Worm (Caenorhabditis elegans): Measurements from ENCODE around the gene F22H10.6.

F22H10.6 gene

DNA sequence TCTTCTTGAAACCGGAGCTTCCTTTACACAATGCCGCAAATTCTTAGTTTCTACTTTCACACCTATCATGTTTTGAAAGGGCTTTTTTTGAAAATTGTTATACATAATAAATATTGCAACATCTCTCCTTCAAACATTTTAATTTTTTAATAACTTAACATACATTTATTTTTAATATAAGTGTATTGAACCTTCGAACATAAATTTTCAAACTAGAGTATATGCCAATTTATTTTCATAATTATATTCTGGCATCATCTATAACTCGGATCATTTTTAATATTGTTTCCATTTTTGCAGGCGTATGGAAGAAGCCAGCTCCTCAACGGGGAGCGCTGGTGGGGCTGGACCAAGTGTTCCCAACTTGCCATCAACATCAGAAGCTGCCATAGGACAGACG is 38.1 kb upstream of the F22H10.6 start, which contains the start of gene hda-4:
Gene hda-4, plus strand, starts transcription at position 301 of the 400 bp plus-strand sequence.
- TF ChIP-seq nhr-28 (tag; optimal IDR thresholded peaks at IDR 0.05), result no peak
- no peak for TF ChIP-seq nhr-2 (tag; optimal IDR thresholded peaks at IDR 0.05)
- no peak for TF ChIP-seq snpc-4 (tag; optimal IDR thresholded peaks at IDR 0.05)
- no peak for TF ChIP-seq pha-4 (tag; optimal IDR thresholded peaks at IDR 0.05)
- TF ChIP-seq drap-1 (GFP tag; optimal IDR thresholded peaks at IDR 0.05), result no peak
- TF ChIP-seq elt-3 (tag; optimal IDR thresholded peaks at IDR 0.05), result no peak
- no peak for TF ChIP-seq tbx-8 (GFP tag; optimal IDR thresholded peaks at IDR 0.05)
- no peak for TF ChIP-seq mab-5 (tag; optimal IDR thresholded peaks at IDR 0.05)
- TF ChIP-seq M03D4.4 (tag; optimal IDR thresholded peaks at IDR 0.05), result no peak
- TF ChIP-seq ceh-43 (GFP tag; optimal IDR thresholded peaks at IDR 0.05), result no peak

DNA sequence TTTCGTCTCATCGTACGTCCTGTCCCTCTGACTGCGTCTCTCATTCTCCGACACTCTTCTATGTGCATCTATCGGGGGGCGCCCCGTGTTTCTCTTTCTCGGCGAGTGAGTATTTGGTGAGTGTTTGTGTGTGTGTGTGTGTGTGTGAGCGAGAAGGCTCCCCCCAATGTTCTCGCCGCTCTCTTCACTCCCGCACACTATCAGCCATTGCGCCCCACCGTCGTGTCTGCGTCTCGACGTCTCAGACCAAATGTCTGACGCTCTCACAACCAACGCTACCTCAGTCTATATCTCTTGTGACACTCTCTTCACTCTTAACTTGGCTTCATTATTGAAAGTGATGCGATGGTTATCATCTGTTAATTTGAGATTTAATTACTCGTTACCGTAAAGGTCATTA is 35.7 kb upstream of the F22H10.6 start:
- TF ChIP-seq ceh-39 (tag; optimal IDR thresholded peaks at IDR 0.05) (no peak), ceh-43 (GFP tag; optimal IDR thresholded peaks at IDR 0.05) (peak; percentile 31), bed-3 (GFP tag; optimal IDR thresholded peaks at IDR 0.05) (peak; percentile 50), elt-3 (tag; optimal IDR thresholded peaks at IDR 0.05) (no peak), sem-2 (GFP tag; optimal IDR thresholded peaks at IDR 0.05) (no peak), mep-1 (tag; optimal IDR thresholded peaks at IDR 0.05) (peak; percentile 85), sptf-1 (tag; optimal IDR thresholded peaks at IDR 0.05) (peak; percentile 83), lin-13 (tag; optimal IDR thresholded peaks at IDR 0.05) (peak; percentile 49), unc-120 (tag; optimal IDR thresholded peaks at IDR 0.05; ENCODE audit: poor library complexity, severe bottlenecking) (peak; percentile 87), nhr-237 (tag; optimal IDR thresholded peaks at IDR 0.05) (peak; percentile 88), nhr-2 (tag; optimal IDR thresholded peaks at IDR 0.05) (no peak), pha-4 (tag; optimal IDR thresholded peaks at IDR 0.05) (peak; percentile 87), hlh-1 (tag; optimal IDR thresholded peaks at IDR 0.05) (peak; percentile 59), M03D4.4 (tag; optimal IDR thresholded peaks at IDR 0.05) (peak; percentile 67), lin-32 (GFP tag; optimal IDR thresholded peaks at IDR 0.05) (no peak), elt-1 (tag; optimal IDR thresholded peaks at IDR 0.05; ENCODE audit: borderline replicate concordance, insufficient read depth) (peak; percentile 81), drap-1 (GFP tag; optimal IDR thresholded peaks at IDR 0.05) (peak; percentile 86), unc-62 (GFP tag; optimal IDR thresholded peaks at IDR 0.05) (peak; percentile 76), cnd-1 (tag; optimal IDR thresholded peaks at IDR 0.05) (peak; percentile 61), nhr-28 (tag; optimal IDR thresholded peaks at IDR 0.05) (no peak), unc-39 (tag; optimal IDR thresholded peaks at IDR 0.05) (no peak), ces-1 (GFP tag; optimal IDR thresholded peaks at IDR 0.05) (peak; percentile 66), nhr-76 (tag; optimal IDR thresholded peaks at IDR 0.05) (peak; percentile 41), ztf-11 (tag; optimal IDR thresholded peaks at IDR 0.05) (peak; percentile 13), nhr-12 (tag; optimal IDR thresholded peaks at IDR 0.05) (no peak), mls-2 (tag; optimal IDR thresholded peaks at IDR 0.05) (peak; percentile 85), zip-8 (tag; optimal IDR thresholded peaks at IDR 0.05) (no peak), blmp-1 (tag; optimal IDR thresholded peaks at IDR 0.05) (peak; percentile 52), snpc-4 (tag; optimal IDR thresholded peaks at IDR 0.05) (no peak), mab-5 (tag; optimal IDR thresholded peaks at IDR 0.05) (no peak), ham-2 (GFP tag; optimal IDR thresholded peaks at IDR 0.05) (peak; percentile 38), lsy-2 (tag; optimal IDR thresholded peaks at IDR 0.05) (peak; percentile 66), flh-1 (GFP tag; optimal IDR thresholded peaks at IDR 0.05) (no peak)

ce11 chrX:16724954-16725353 is 33.8 kb upstream of the F22H10.6 start:
- no peak for TF ChIP-seq mep-1 (tag; optimal IDR thresholded peaks at IDR 0.05)
- no peak for TF ChIP-seq nhr-2 (tag; optimal IDR thresholded peaks at IDR 0.05)
- no peak for TF ChIP-seq cnd-1 (tag; optimal IDR thresholded peaks at IDR 0.05)
- TF ChIP-seq flh-1 (GFP tag; optimal IDR thresholded peaks at IDR 0.05), result no peak
- TF ChIP-seq tbx-8 (GFP tag; optimal IDR thresholded peaks at IDR 0.05), result no peak
- TF ChIP-seq mls-2 (tag; optimal IDR thresholded peaks at IDR 0.05), result no peak
- no peak for TF ChIP-seq lin-32 (GFP tag; optimal IDR thresholded peaks at IDR 0.05)
- no peak for TF ChIP-seq unc-120 (tag; optimal IDR thresholded peaks at IDR 0.05; ENCODE audit: poor library complexity, severe bottlenecking)
- TF ChIP-seq blmp-1 (tag; optimal IDR thresholded peaks at IDR 0.05), result no peak
- no peak for TF ChIP-seq ceh-39 (tag; optimal IDR thresholded peaks at IDR 0.05)
- no peak for TF ChIP-seq lin-13 (tag; optimal IDR thresholded peaks at IDR 0.05)
- no peak for TF ChIP-seq ham-2 (GFP tag; optimal IDR thresholded peaks at IDR 0.05)
- no peak for TF ChIP-seq nhr-12 (tag; optimal IDR thresholded peaks at IDR 0.05)
- no peak for TF ChIP-seq nhr-76 (tag; optimal IDR thresholded peaks at IDR 0.05)
- no peak for TF ChIP-seq bed-3 (GFP tag; optimal IDR thresholded peaks at IDR 0.05)
- TF ChIP-seq lsy-2 (tag; optimal IDR thresholded peaks at IDR 0.05), result no peak
- TF ChIP-seq unc-62 (GFP tag; optimal IDR thresholded peaks at IDR 0.05), result no peak
- no peak for TF ChIP-seq ceh-43 (GFP tag; optimal IDR thresholded peaks at IDR 0.05)
- TF ChIP-seq sem-2 (GFP tag; optimal IDR thresholded peaks at IDR 0.05), result no peak
- no peak for TF ChIP-seq M03D4.4 (tag; optimal IDR thresholded peaks at IDR 0.05)
